Fruit fly (Drosophila melanogaster) whole organism, prepupa: ENCODE results near the gene eIF4E1.

Source experiments
- Blimp-1 ChIP-seq: fragments of 200-800 bp; sonication (Bioruptor generic); optimal IDR thresholded peaks from 3 replicates; lab custom pipeline; 2017; ENCODE audit warnings: missing biosample characterization, missing genetic modification characterization, mild to moderate bottlenecking, moderate library complexity, missing genetic modification reagents
- CG3919 ChIP-seq: fragments of 200-800 bp; sonication (Bioruptor generic); optimal IDR thresholded peaks from 3 replicates; lab custom pipeline; 2016; ENCODE audit warnings: missing biosample characterization, missing genetic modification characterization
- CG4318 ChIP-seq: fragments of 200-800 bp; sonication (Bioruptor generic); optimal IDR thresholded peaks from 3 replicates; lab custom pipeline; 2017; ENCODE audit warnings: missing biosample characterization, mild to moderate bottlenecking, missing genetic modification characterization
- CG6854 ChIP-seq: fragments of 200-800 bp; sonication (Bioruptor generic); optimal IDR thresholded peaks from 2 replicates; lab custom pipeline; 2017; ENCODE audit warnings: missing biosample characterization, mild to moderate bottlenecking, missing genetic modification characterization
- CG8319 ChIP-seq: fragments of 200-800 bp; sonication (Bioruptor generic); optimal IDR thresholded peaks from 3 replicates; lab custom pipeline; 2016; ENCODE audit warnings: missing biosample characterization, missing genetic modification characterization
- eg ChIP-seq: fragments of 200-800 bp; sonication (Bioruptor generic); IDR thresholded peaks from 3 replicates; pipeline ENCODE4 v1.3.6; 2022; ENCODE audit warnings: missing biosample characterization, missing genetic modification characterization

- no peak for TF ChIP-seq CG4318 (GFP tag; lab: Kevin White, UChicago)
- no peak for TF ChIP-seq Blimp-1
- TF ChIP-seq CG8319 (GFP tag; lab: Kevin White, UChicago), result no peak
- no peak for TF ChIP-seq CG3919 (GFP tag; lab: Kevin White, UChicago)
- TF ChIP-seq CG6854 (GFP tag; lab: Kevin White, UChicago), result no peak
- no peak for TF ChIP-seq eg (GFP tag; lab: Robert Waterston, UW)
Measured at dm6 chr3L:9353733-9354132, 48.5 kb downstream of the eIF4E1 start, which contains the start of gene CG32040.
